Worm (Caenorhabditis elegans) whole organism, L3 larva: ENCODE data around the gene C23H5.11.

Experiments
- R02D3.7 ChIP-seq: fragments of 150-350 bp; optimal IDR thresholded peaks from 2 replicates; lab custom pipeline; 2014; ENCODE audit warnings: missing biosample characterization, missing genetic modification characterization
- ZK546.5 ChIP-seq: sonication (generic microtip); optimal IDR thresholded peaks from 2 replicates; lab custom pipeline; 2017; ENCODE audit warnings: missing biosample characterization, missing genetic modification characterization
- aly-2 ChIP-seq: fragments of 150-350 bp; optimal IDR thresholded peaks from 2 replicates; lab custom pipeline; 2014; ENCODE audit warnings: missing biosample characterization, missing genetic modification characterization
- ama-1 ChIP-seq: fragments of 150-350 bp; optimal IDR thresholded peaks from 2 replicates; lab custom pipeline; 2018
- ceh-16 ChIP-seq: sonication (generic microtip); optimal IDR thresholded peaks from 2 replicates; lab custom pipeline; 2017; ENCODE audit warnings: missing biosample characterization, missing genetic modification characterization
- ceh-28 ChIP-seq: fragments of 150-350 bp; optimal IDR thresholded peaks from 2 replicates; lab custom pipeline; 2014; ENCODE audit warnings: missing biosample characterization, missing genetic modification reagents, missing genetic modification characterization
- ceh-9 ChIP-seq: sonication (generic microtip); optimal IDR thresholded peaks from 2 replicates; lab custom pipeline; 2018; ENCODE audit warnings: missing biosample characterization, missing genetic modification characterization
- egl-27 ChIP-seq: sonication (generic microtip); optimal IDR thresholded peaks from 4 replicates; lab custom pipeline; 2017; ENCODE audit warnings: missing biosample characterization, missing genetic modification reagents, missing genetic modification characterization
- egl-5 ChIP-seq: fragments of 150-350 bp; optimal IDR thresholded peaks from 2 replicates; lab custom pipeline; 2017; ENCODE audit warnings: missing biosample characterization, missing genetic modification reagents, missing genetic modification characterization, inconsistent platforms
- elt-2 ChIP-seq: sonication (generic microtip); optimal IDR thresholded peaks from 2 replicates; lab custom pipeline; 2016; ENCODE audit warnings: missing genetic modification reagents, mild to moderate bottlenecking, missing genetic modification characterization, missing compliant biosample characterization
- elt-3 ChIP-seq, 3 experiments: fragments of 150-350 bp in 1 of 3; sonication (generic microtip) in 2 of 3; optimal IDR thresholded peaks; 2 replicates in 2 of 3; 4 replicates in 1 of 3; lab custom pipeline; 2014 to 2017; ENCODE audit warnings: missing biosample characterization in 3 of 3, missing genetic modification characterization in 3 of 3
- eor-1 ChIP-seq, 2 experiments: fragments of 150-350 bp; optimal IDR thresholded peaks; 2 replicates each; lab custom pipeline; 2014 to 2018; ENCODE audit warnings: missing biosample characterization in 2 of 2, missing genetic modification characterization in 2 of 2
- fkh-10 ChIP-seq: sonication (generic microtip); optimal IDR thresholded peaks from 2 replicates; lab custom pipeline; 2017; ENCODE audit warnings: missing biosample characterization, missing genetic modification reagents, missing genetic modification characterization
- fos-1 ChIP-seq: fragments of 150-350 bp; optimal IDR thresholded peaks from 2 replicates; lab custom pipeline; 2014; ENCODE audit warnings: missing biosample characterization, missing genetic modification characterization
- hmg-11 ChIP-seq: sonication (generic microtip); optimal IDR thresholded peaks from 2 replicates; lab custom pipeline; 2016; ENCODE audit warnings: missing genetic modification characterization, missing compliant biosample characterization
- jun-1 ChIP-seq: fragments of 150-350 bp; optimal IDR thresholded peaks from 2 replicates; lab custom pipeline; 2014; ENCODE audit warnings: missing biosample characterization, missing genetic modification reagents, missing genetic modification characterization
- lin-39 ChIP-seq: fragments of 150-350 bp; optimal IDR thresholded peaks from 2 replicates; lab custom pipeline; 2018; ENCODE audit warnings: missing biosample characterization, missing genetic modification reagents, missing genetic modification characterization
- mdl-1 ChIP-seq: fragments of 150-350 bp; optimal IDR thresholded peaks from 2 replicates; lab custom pipeline; 2014; ENCODE audit warnings: missing biosample characterization, missing genetic modification characterization
- mml-1 ChIP-seq: fragments of 150-350 bp; sonication (generic microtip); optimal IDR thresholded peaks from 3 replicates; lab custom pipeline; 2014; ENCODE audit warnings: missing biosample characterization, missing genetic modification characterization
- nfya-1 ChIP-seq: sonication (generic microtip); optimal IDR thresholded peaks from 2 replicates; lab custom pipeline; 2017; ENCODE audit warnings: missing genetic modification characterization, mild to moderate bottlenecking, missing compliant biosample characterization, antibody characterized with exemption, moderate library complexity; ENCODE audit not compliant: insufficient read depth
- nhr-11 ChIP-seq: fragments of 150-350 bp; optimal IDR thresholded peaks from 2 replicates; lab custom pipeline; 2014; ENCODE audit warnings: missing biosample characterization, missing genetic modification characterization
- nhr-237 ChIP-seq: fragments of 150-350 bp; optimal IDR thresholded peaks from 2 replicates; lab custom pipeline; 2014; ENCODE audit warnings: missing biosample characterization, missing genetic modification characterization
- nhr-25 ChIP-seq: sonication (generic microtip); optimal IDR thresholded peaks from 2 replicates; lab custom pipeline; 2017; ENCODE audit warnings: missing biosample characterization, missing genetic modification characterization
- nhr-28 ChIP-seq: fragments of 150-350 bp; optimal IDR thresholded peaks from 2 replicates; lab custom pipeline; 2014; ENCODE audit warnings: missing biosample characterization, missing genetic modification characterization
- nhr-43 ChIP-seq: sonication (generic microtip); optimal IDR thresholded peaks from 2 replicates; lab custom pipeline; 2016; ENCODE audit warnings: mild to moderate bottlenecking, missing genetic modification characterization, missing compliant biosample characterization; ENCODE audit not compliant: poor library complexity, severe bottlenecking
- nhr-67 ChIP-seq: fragments of 150-350 bp; optimal IDR thresholded peaks from 2 replicates; lab custom pipeline; 2014; ENCODE audit warnings: missing biosample characterization, missing genetic modification characterization
- nhr-76 ChIP-seq: fragments of 150-350 bp; sonication (generic microtip); optimal IDR thresholded peaks from 5 replicates; lab custom pipeline; 2014; ENCODE audit warnings: missing biosample characterization, missing genetic modification characterization
- nhr-77 ChIP-seq: fragments of 150-350 bp; optimal IDR thresholded peaks from 2 replicates; lab custom pipeline; 2014; ENCODE audit warnings: missing biosample characterization, missing genetic modification characterization
- pqm-1 ChIP-seq: fragments of 150-350 bp; optimal IDR thresholded peaks from 2 replicates; lab custom pipeline; 2017; ENCODE audit warnings: missing biosample characterization, missing genetic modification characterization, inconsistent platforms
- sea-2 ChIP-seq: fragments of 150-350 bp; sonication (generic microtip); optimal IDR thresholded peaks from 4 replicates; lab custom pipeline; 2014; ENCODE audit warnings: missing biosample characterization, missing genetic modification reagents, missing genetic modification characterization
- skn-1 ChIP-seq: fragments of 150-350 bp; optimal IDR thresholded peaks from 2 replicates; lab custom pipeline; 2014; ENCODE audit warnings: missing biosample characterization, missing genetic modification characterization
- snpc-4 ChIP-seq: fragments of 150-350 bp; optimal IDR thresholded peaks from 2 replicates; lab custom pipeline; 2014; ENCODE audit warnings: missing biosample characterization, missing genetic modification characterization
- tbx-2 ChIP-seq: sonication (generic microtip); optimal IDR thresholded peaks from 2 replicates; lab custom pipeline; 2016; ENCODE audit warnings: mild to moderate bottlenecking, missing genetic modification characterization, missing compliant biosample characterization
- unc-39 ChIP-seq: sonication (generic microtip); optimal IDR thresholded peaks from 4 replicates; lab custom pipeline; 2017; ENCODE audit warnings: missing biosample characterization, missing genetic modification characterization
- unc-62 ChIP-seq: fragments of 150-350 bp; sonication (generic microtip); optimal IDR thresholded peaks from 4 replicates; lab custom pipeline; 2014; ENCODE audit warnings: missing biosample characterization, missing genetic modification reagents, missing genetic modification characterization
- zag-1 ChIP-seq: fragments of 150-350 bp; optimal IDR thresholded peaks from 2 replicates; lab custom pipeline; 2014; ENCODE audit warnings: missing biosample characterization, missing genetic modification characterization
- ztf-11 ChIP-seq: fragments of 150-350 bp; optimal IDR thresholded peaks from 2 replicates; lab custom pipeline; 2014; ENCODE audit warnings: missing biosample characterization, missing genetic modification characterization
- ztf-4 ChIP-seq: fragments of 150-350 bp; optimal IDR thresholded peaks from 2 replicates; lab custom pipeline; 2014; ENCODE audit warnings: missing biosample characterization, missing genetic modification characterization

The C23H5.11 gene

ce11 chrIV:2080340-2080739 is 19.3 kb downstream of the C23H5.11 start:
- no peak for TF ChIP-seq ceh-16
- no peak for TF ChIP-seq fos-1
- no peak for TF ChIP-seq ZK546.5 (tag; lab: Kevin White, UChicago)
- no peak for TF ChIP-seq zag-1 (tag; lab: Kevin White, UChicago)
- no peak for TF ChIP-seq unc-62
- TF ChIP-seq nhr-67: no peak
- no peak for TF ChIP-seq aly-2 (tag; lab: Kevin White, UChicago)
- TF ChIP-seq nhr-11 (tag; lab: Kevin White, UChicago): no peak
- no peak for TF ChIP-seq R02D3.7 (tag; lab: Kevin White, UChicago)
- TF ChIP-seq ama-1 (lab: Kevin White, UChicago): no peak
- no peak for TF ChIP-seq lin-39 (tag; lab: Kevin White, UChicago)
- TF ChIP-seq unc-39 (tag; lab: Kevin White, UChicago): no peak
- TF ChIP-seq mml-1 (tag; lab: Kevin White, UChicago): no peak
- TF ChIP-seq ceh-28 (tag; lab: Kevin White, UChicago): no peak
- TF ChIP-seq ztf-11 (tag; lab: Kevin White, UChicago): no peak
- no peak for TF ChIP-seq snpc-4 (tag; lab: Kevin White, UChicago)
- no peak for TF ChIP-seq nhr-28 (tag; lab: Kevin White, UChicago)
- no peak for TF ChIP-seq jun-1
- no peak for TF ChIP-seq nhr-76
- TF ChIP-seq ztf-4: no peak

ce11 chrIV:2077159-2077835 is 22.4 kb downstream of the C23H5.11 start:
- no peak for TF ChIP-seq ceh-16
- TF ChIP-seq hmg-11 (tag; lab: Kevin White, UChicago): no peak
- TF ChIP-seq ceh-28 (tag; lab: Kevin White, UChicago): no peak
- TF ChIP-seq unc-39 (tag; lab: Kevin White, UChicago): no peak
- TF ChIP-seq ceh-9: no peak
- no peak for TF ChIP-seq elt-3 (tag; optimal IDR thresholded peaks at IDR 0.05; lab: Kevin White, UChicago)
- TF ChIP-seq ama-1 (lab: Kevin White, UChicago): no peak
- TF ChIP-seq mdl-1: no peak
- no peak for TF ChIP-seq egl-27

ce11 chrIV:2065895-2066294 is 33.8 kb downstream of the C23H5.11 start, which contains the start of gene arrd-26:
TSS of gene arrd-26 (plus strand) at chrIV:2066195.
- TF ChIP-seq nfya-1 (tag; lab: Kevin White, UChicago) (no peak), skn-1 (no peak), unc-39 (tag; lab: Kevin White, UChicago) (no peak), nhr-237 (tag; lab: Kevin White, UChicago) (no peak), eor-1 (tag; optimal IDR thresholded peaks at IDR 0.05; lab: Kevin White, UChicago) (no peak), nhr-43 (no peak), nhr-77 (tag; lab: Kevin White, UChicago) (no peak), elt-2 (tag; lab: Kevin White, UChicago) (no peak), mdl-1 (no peak), fkh-10 (no peak), sea-2 (GFP tag; lab: Kevin White, UChicago) (no peak), egl-27 (no peak), nhr-25 (tag; lab: Kevin White, UChicago) (no peak), lin-39 (tag; lab: Kevin White, UChicago) (no peak), nhr-76 (no peak), hmg-11 (tag; lab: Kevin White, UChicago) (no peak), R02D3.7 (tag; lab: Kevin White, UChicago) (no peak), fos-1 (no peak), egl-5 (no peak), ceh-28 (tag; lab: Kevin White, UChicago) (no peak)

ce11 chrIV:2059011-2059410 is 40.7 kb downstream of the C23H5.11 start, which contains the start of gene R05C11.2:
TSS of gene R05C11.2 (minus strand) at chrIV:2059111.
- no peak for TF ChIP-seq fkh-10
- no peak for TF ChIP-seq sea-2 (GFP tag; lab: Kevin White, UChicago)
- TF ChIP-seq jun-1: no peak
- TF ChIP-seq hmg-11 (tag; lab: Kevin White, UChicago): no peak
- TF ChIP-seq lin-39 (tag; lab: Kevin White, UChicago): no peak
- TF ChIP-seq pqm-1 (tag; lab: Kevin White, UChicago): no peak
- TF ChIP-seq zag-1 (tag; lab: Kevin White, UChicago): no peak
- no peak for TF ChIP-seq egl-27
- no peak for TF ChIP-seq skn-1
- no peak for TF ChIP-seq tbx-2 (tag; lab: Kevin White, UChicago)
- no peak for TF ChIP-seq mml-1 (tag; lab: Kevin White, UChicago)
- no peak for TF ChIP-seq ama-1 (lab: Kevin White, UChicago)
- no peak for TF ChIP-seq ZK546.5 (tag; lab: Kevin White, UChicago)
